Worm (Caenorhabditis elegans) whole organism, L1 larva: ENCODE data around the gene ets-8.

Experiments
- aly-2 ChIP-seq: fragments of 150-350 bp; optimal IDR thresholded peaks from 2 replicates; lab custom pipeline; 2014; ENCODE audit warnings: missing biosample characterization, missing genetic modification characterization
- ama-1 ChIP-seq: fragments of 150-350 bp; optimal IDR thresholded peaks from 2 replicates; lab custom pipeline; 2014
- ces-1 ChIP-seq: fragments of 150-350 bp; optimal IDR thresholded peaks from 2 replicates; lab custom pipeline; 2014; ENCODE audit warnings: missing biosample characterization, missing genetic modification reagents, missing genetic modification characterization
- lin-39 ChIP-seq: fragments of 150-350 bp; optimal IDR thresholded peaks from 2 replicates; lab custom pipeline; 2014; ENCODE audit warnings: missing biosample characterization, missing genetic modification reagents, missing genetic modification characterization
- nhr-237 ChIP-seq: fragments of 150-350 bp; optimal IDR thresholded peaks from 2 replicates; lab custom pipeline; 2014; ENCODE audit warnings: missing biosample characterization, missing genetic modification characterization
- pqm-1 ChIP-seq: sonication (generic microtip); optimal IDR thresholded peaks from 3 replicates; lab custom pipeline; 2017; ENCODE audit warnings: missing biosample characterization, missing genetic modification characterization
- skn-1 ChIP-seq: fragments of 150-350 bp; optimal IDR thresholded peaks from 2 replicates; lab custom pipeline; 2014; ENCODE audit warnings: missing biosample characterization, missing genetic modification characterization
- snpc-4 ChIP-seq: fragments of 150-350 bp; optimal IDR thresholded peaks from 2 replicates; lab custom pipeline; 2014; ENCODE audit warnings: missing biosample characterization, missing genetic modification characterization
- unc-62 ChIP-seq: fragments of 150-350 bp; optimal IDR thresholded peaks from 2 replicates; lab custom pipeline; 2014; ENCODE audit warnings: missing biosample characterization, missing genetic modification reagents, missing genetic modification characterization
- xbp-1 ChIP-seq: sonication (generic microtip); optimal IDR thresholded peaks from 2 replicates; lab custom pipeline; 2016; ENCODE audit warnings: missing genetic modification characterization, missing compliant biosample characterization
- ztf-11 ChIP-seq, 2 experiments: sonication (generic microtip); optimal IDR thresholded peaks; 2 replicates each; lab custom pipeline; 2016 to 2017; ENCODE audit warnings: missing genetic modification characterization in 2 of 2, missing biosample characterization in 1 of 2, missing compliant biosample characterization in 1 of 2
- ztf-4 ChIP-seq: fragments of 150-350 bp; optimal IDR thresholded peaks from 2 replicates; lab custom pipeline; 2014; ENCODE audit warnings: missing biosample characterization, missing genetic modification characterization

ce11 chrIV:1209813-1210212 is 49.5 kb upstream of the ets-8 start:
- TF ChIP-seq nhr-237 (tag; lab: Kevin White, UChicago): no peak
- TF ChIP-seq aly-2 (tag; lab: Kevin White, UChicago): no peak
- no peak for TF ChIP-seq lin-39
- no peak for TF ChIP-seq ama-1 (lab: Kevin White, UChicago)
- TF ChIP-seq pqm-1: no peak
- no peak for TF ChIP-seq ztf-11 (tag; optimal IDR thresholded peaks at IDR 0.05; lab: Kevin White, UChicago)
- TF ChIP-seq snpc-4 (tag; lab: Kevin White, UChicago): no peak
- TF ChIP-seq skn-1: no peak
- no peak for TF ChIP-seq unc-62 (GFP tag; lab: Kevin White, UChicago)
- no peak for TF ChIP-seq xbp-1
- TF ChIP-seq ztf-4 (tag; lab: Kevin White, UChicago): no peak
- TF ChIP-seq ces-1: no peak
